Worm (Caenorhabditis elegans): ENCODE results near the gene Y69A2AR.46.

Gene Y69A2AR.46

ce11 chrIV:2606572-2606971 lies 45.1 kb downstream of the Y69A2AR.46 start:
- TF ChIP-seq ceh-14 (tag; optimal IDR thresholded peaks at IDR 0.05) (no peak), pag-3 (tag; optimal IDR thresholded peaks at IDR 0.05; ENCODE audit: borderline replicate concordance) (no peak), F13H6.1 (tag; optimal IDR thresholded peaks at IDR 0.05) (no peak), unc-55 (GFP tag; optimal IDR thresholded peaks at IDR 0.05) (no peak), ceh-2 (tag; optimal IDR thresholded peaks at IDR 0.05) (no peak), ztf-16 (tag; optimal IDR thresholded peaks at IDR 0.05) (no peak), pax-1 (tag; optimal IDR thresholded peaks at IDR 0.05) (no peak), hlh-6 (tag; optimal IDR thresholded peaks at IDR 0.05) (no peak), nfya-1 (tag; optimal IDR thresholded peaks at IDR 0.05) (no peak), lim-6 (tag; optimal IDR thresholded peaks at IDR 0.05) (no peak), elt-2 (tag; optimal IDR thresholded peaks at IDR 0.05) (no peak), madf-2 (tag; optimal IDR thresholded peaks at IDR 0.05) (no peak), ceh-24 (tag; optimal IDR thresholded peaks at IDR 0.05) (no peak), eyg-1 (tag; optimal IDR thresholded peaks at IDR 0.05) (no peak), rnt-1 (tag; optimal IDR thresholded peaks at IDR 0.05) (no peak), ceh-31 (tag; optimal IDR thresholded peaks at IDR 0.05) (no peak)

ce11 chrIV:2607513-2608101 lies 46.1 kb downstream of the Y69A2AR.46 start, which contains the start of gene vamp-7:
Gene vamp-7 (plus strand): TSS chrIV:2608051.
- TF ChIP-seq dve-1 (tag; optimal IDR thresholded peaks at IDR 0.05) (no peak), elt-2 (tag; optimal IDR thresholded peaks at IDR 0.05) (no peak), ceh-22 (tag; optimal IDR thresholded peaks at IDR 0.05) (no peak), tbx-7 (tag; optimal IDR thresholded peaks at IDR 0.05) (no peak), ceh-24 (tag; optimal IDR thresholded peaks at IDR 0.05) (no peak), pag-3 (tag; optimal IDR thresholded peaks at IDR 0.05; ENCODE audit: borderline replicate concordance) (no peak), mec-3 (tag; optimal IDR thresholded peaks at IDR 0.05; ENCODE audit: borderline replicate concordance) (no peak), sox-2 (GFP tag; IDR thresholded peaks at IDR 0.05) (no peak), zip-5 (tag; optimal IDR thresholded peaks at IDR 0.05) (no peak), che-1 (tag; optimal IDR thresholded peaks at IDR 0.05) (no peak), fax-1 (tag; optimal IDR thresholded peaks at IDR 0.05) (no peak), sdc-2 (tag; optimal IDR thresholded peaks at IDR 0.05) (no peak), ceh-6 (GFP tag; optimal IDR thresholded peaks at IDR 0.05) (no peak)

- TF ChIP-seq pha-4 (tag; optimal IDR thresholded peaks at IDR 0.05) (no peak), ceh-24 (tag; optimal IDR thresholded peaks at IDR 0.05) (no peak), sdc-2 (tag; optimal IDR thresholded peaks at IDR 0.05) (no peak), elt-2 (tag; optimal IDR thresholded peaks at IDR 0.05) (no peak), gmeb-2 (tag; optimal IDR thresholded peaks at IDR 0.05) (no peak), ref-2 (tag; optimal IDR thresholded peaks at IDR 0.05) (no peak)
These were observed 49.0 kb downstream of the Y69A2AR.46 start, which contains the start of gene Y69A2AR.32 for ce11 chrIV:2610409-2610808. Gene Y69A2AR.32 (plus strand): TSS chrIV:2610436.

ce11 chrIV:2610974-2611373 lies 49.5 kb downstream of the Y69A2AR.46 start:
- TF ChIP-seq ceh-48 (tag; optimal IDR thresholded peaks at IDR 0.05) (peak; percentile 19), rnt-1 (tag; optimal IDR thresholded peaks at IDR 0.05) (no peak)
